Worm (Caenorhabditis elegans) whole organism, L1 larva: Measurements from ENCODE around the gene T13H10.2.

Experiments used
- blmp-1 ChIP-seq: fragments of 150-350 bp; optimal IDR thresholded peaks from 2 replicates; lab custom pipeline; 2014; ENCODE audit warnings: missing biosample characterization, missing genetic modification characterization
- ceh-82 ChIP-seq, 3 experiments: fragments of 150-350 bp in 1 of 3; sonication (generic microtip) in 2 of 3; optimal IDR thresholded peaks; 2 replicates each; lab custom pipeline; 2014 to 2017; ENCODE audit warnings: missing biosample characterization in 3 of 3, missing genetic modification characterization in 3 of 3
- dsc-1 ChIP-seq: sonication (generic microtip); optimal IDR thresholded peaks from 2 replicates; lab custom pipeline; 2016; ENCODE audit warnings: mild to moderate bottlenecking, missing genetic modification characterization, missing compliant biosample characterization
- grh-1 ChIP-seq: fragments of 200-800 bp; sonication (Bioruptor generic); IDR thresholded peaks from 2 replicates; pipeline ENCODE4 v1.3.6; 2022; ENCODE audit warnings: missing genetic modification reagents, missing genetic modification characterization, missing compliant biosample characterization
- lin-13 ChIP-seq: fragments of 150-350 bp; optimal IDR thresholded peaks from 2 replicates; lab custom pipeline; 2014; ENCODE audit warnings: missing biosample characterization, missing genetic modification reagents, missing genetic modification characterization
- lsy-2 ChIP-seq, 2 experiments: fragments of 150-350 bp; optimal IDR thresholded peaks; 2 replicates each; lab custom pipeline; 2014; ENCODE audit warnings: missing biosample characterization in 2 of 2, missing genetic modification characterization in 2 of 2
- mdl-1 ChIP-seq, 2 experiments: fragments of 150-350 bp; optimal IDR thresholded peaks; 2 replicates each; lab custom pipeline; 2014 to 2017; ENCODE audit warnings: missing biosample characterization in 2 of 2, missing genetic modification characterization in 2 of 2, inconsistent platforms in 1 of 2
- mef-2 ChIP-seq: fragments of 150-350 bp; optimal IDR thresholded peaks from 2 replicates; lab custom pipeline; 2014; ENCODE audit warnings: missing biosample characterization, missing genetic modification characterization
- snu-23 ChIP-seq: sonication (generic microtip); optimal IDR thresholded peaks from 2 replicates; lab custom pipeline; 2016; ENCODE audit warnings: missing genetic modification characterization, missing compliant biosample characterization
- swsn-7 ChIP-seq: sonication (generic microtip); optimal IDR thresholded peaks from 2 replicates; lab custom pipeline; 2016; ENCODE audit warnings: missing genetic modification characterization, missing compliant biosample characterization

ce11 chrIV:9924419-9924818 lies 39.6 kb upstream of the T13H10.2 start:
- TF ChIP-seq ceh-82 (tag; optimal IDR thresholded peaks at IDR 0.05; lab: Kevin White, UChicago) (no peak), blmp-1 (tag; lab: Kevin White, UChicago) (no peak), dsc-1 (tag; lab: Kevin White, UChicago) (no peak), mdl-1 (tag; optimal IDR thresholded peaks at IDR 0.05; lab: Kevin White, UChicago) (no peak), lin-13 (GFP tag; lab: Kevin White, UChicago) (no peak), snu-23 (GFP tag; lab: Kevin White, UChicago) (no peak), lsy-2 (tag; optimal IDR thresholded peaks at IDR 0.05; lab: Kevin White, UChicago) (no peak), swsn-7 (tag; lab: Kevin White, UChicago) (no peak), mef-2 (no peak), grh-1 (GFP tag; lab: Robert Waterston, UW) (no peak)
